Worm (Caenorhabditis elegans) whole organism, early embryonic: Measurements from ENCODE around the gene pcdr-1.

Source experiments
- aly-1 ChIP-seq: sonication (generic microtip); optimal IDR thresholded peaks from 2 replicates; lab custom pipeline; 2016; ENCODE audit warnings: missing genetic modification characterization, missing compliant biosample characterization
- ama-1 ChIP-seq: fragments of 150-350 bp; optimal IDR thresholded peaks from 2 replicates; lab custom pipeline; 2014
- hmg-4 ChIP-seq: fragments of 200-800 bp; sonication (Bioruptor generic); optimal IDR thresholded peaks from 2 replicates; lab custom pipeline; 2018; ENCODE audit warnings: mild to moderate bottlenecking, missing genetic modification characterization, missing compliant biosample characterization
- scrt-1 ChIP-seq: fragments of 200-800 bp; sonication (Bioruptor generic); IDR thresholded peaks from 2 replicates; pipeline ENCODE4 v1.3.6; 2022; ENCODE audit warnings: missing genetic modification characterization, missing compliant biosample characterization
- tbx-37 ChIP-seq: fragments of 200-800 bp; sonication (Bioruptor generic); conservative IDR thresholded peaks from 2 replicates; pipeline ENCODE4 v1.3.6; 2022; ENCODE audit warnings: missing genetic modification reagents, missing genetic modification characterization, missing compliant biosample characterization

DNA sequence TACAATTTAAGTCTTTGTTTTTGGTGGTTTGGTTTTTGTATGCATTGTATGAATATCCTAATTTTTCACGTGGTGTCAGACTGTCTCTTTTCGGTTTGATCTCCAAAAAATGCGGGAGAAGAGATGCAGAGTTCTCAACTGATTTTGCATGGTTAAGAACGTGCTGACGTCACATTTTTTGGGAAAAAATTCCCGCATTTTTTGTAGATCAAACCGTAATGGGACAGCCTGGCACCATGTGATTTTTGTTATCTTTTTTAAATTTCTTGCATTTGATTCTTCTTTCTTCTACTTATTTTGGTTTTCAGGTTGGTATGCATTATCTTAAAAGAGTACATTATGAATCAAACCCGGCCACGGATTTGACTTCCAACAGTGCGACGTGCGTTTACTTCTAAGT lies 54.8 kb downstream of the pcdr-1 start, which contains the start of gene ZK662.5:
- no peak for TF ChIP-seq aly-1 (tag; lab: Kevin White, UChicago)
- no peak for TF ChIP-seq hmg-4 (GFP tag; lab: Kevin White, UChicago)
- no peak for TF ChIP-seq tbx-37 (GFP tag; lab: Robert Waterston, UW)
- TF ChIP-seq ama-1, result no peak
- TF ChIP-seq scrt-1, result no peak
